Fruit fly (Drosophila melanogaster) whole organism: Measurements from ENCODE around the gene CG11537.

Experiments used
- CG8478 ChIP-seq: fragments of >200 bp; optimal IDR thresholded peaks from 2 replicates; lab custom pipeline; 2018; ENCODE audit warnings: inconsistent platforms
- EcR ChIP-seq, 2 experiments: fragments of >200 bp; optimal IDR thresholded peaks; 2 replicates each; lab custom pipeline; 2017; ENCODE audit warnings: missing biosample characterization in 2 of 2, missing genetic modification characterization in 2 of 2, missing genetic modification reagents in 2 of 2
- pan ChIP-seq: fragments of >200 bp; optimal IDR thresholded peaks from 2 replicates; lab custom pipeline; 2017
- psq ChIP-seq: fragments of >200 bp; optimal IDR thresholded peaks from 2 replicates; lab custom pipeline; 2017
- usp ChIP-seq: fragments of >200 bp; optimal IDR thresholded peaks from 2 replicates; lab custom pipeline; 2017; ENCODE audit warnings: missing biosample characterization, missing genetic modification characterization, mixed read lengths

dm6 chr3L:3095590-3095989 lies 47.7 kb downstream of the CG11537 start:
- TF ChIP-seq pan, result no peak
- TF ChIP-seq psq (lab: Kevin White, UChicago), result no peak
- no peak for TF ChIP-seq CG8478
- no peak for TF ChIP-seq usp (GFP tag; lab: Kevin White, UChicago)
- TF ChIP-seq EcR (GFP tag; optimal IDR thresholded peaks at IDR 0.05; lab: Kevin White, UChicago), result no peak
